Fruit fly (Drosophila melanogaster): ENCODE data around the gene CG11555.

The CG11555 gene

DNA sequence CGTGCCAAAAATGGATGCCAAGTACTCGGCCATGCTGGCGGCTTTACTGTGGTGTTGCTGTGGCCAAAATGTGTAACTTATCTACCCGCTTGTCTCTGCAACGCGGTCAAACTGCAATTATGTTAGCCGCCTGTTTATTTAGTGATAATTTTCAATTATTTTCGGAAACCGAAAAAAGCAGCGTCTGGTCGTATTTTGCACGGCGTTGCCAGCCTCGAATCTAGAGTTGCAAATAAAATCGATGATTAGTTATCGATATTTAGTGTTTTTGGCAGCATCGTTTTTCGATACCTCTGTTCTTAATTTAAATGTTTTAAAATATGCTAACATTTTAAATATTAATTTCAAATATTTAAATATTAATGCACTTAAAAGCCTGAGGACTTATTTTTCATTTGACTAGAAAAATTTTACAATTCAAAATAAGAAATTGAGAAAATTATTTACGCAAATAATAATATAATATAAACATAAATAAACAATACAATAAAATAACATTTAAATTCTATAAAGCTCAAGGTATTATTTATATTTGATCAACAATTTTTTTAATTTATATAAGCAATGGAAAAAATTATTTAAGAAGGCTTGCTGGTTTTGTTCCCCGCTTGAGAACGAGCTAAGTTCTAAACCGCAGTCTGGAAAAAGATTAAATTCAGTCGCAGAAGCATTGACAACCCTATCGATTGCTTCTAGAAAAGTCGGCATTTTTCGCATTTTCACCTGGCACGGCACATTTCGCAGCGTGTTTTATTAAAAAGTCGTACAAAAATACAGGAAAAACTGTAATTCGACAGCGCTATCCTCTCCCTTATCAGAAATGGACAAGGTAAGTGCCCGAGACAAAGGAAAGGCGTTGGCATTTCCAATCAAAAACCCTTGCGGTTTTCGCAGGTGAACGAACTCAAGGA, 21.1 kb downstream of the CG11555 start, which contains the start of the genes U2af38 and Stip1 (continued):
- TF ChIP-seq nerfin-1 (tag; optimal IDR thresholded peaks at IDR 0.05) (peak; percentile 7), sima (GFP tag; optimal IDR thresholded peaks at IDR 0.05) (no peak), Antp (GFP tag; optimal IDR thresholded peaks at IDR 0.05) (peak; percentile 26), nerfin-2 (GFP tag; IDR thresholded peaks at IDR 0.05; ENCODE audit: partially characterized antibody) (peak; percentile 43; the same call in 1 of the 2 replicates), CG31388 (GFP tag; optimal IDR thresholded peaks at IDR 0.05) (no peak), Rx (GFP tag; IDR thresholded peaks at IDR 0.05) (no peak), CG10654 (GFP tag; optimal IDR thresholded peaks at IDR 0.05) (peak; percentile 30), br (optimal IDR thresholded peaks at IDR 0.05) (no peak), sens (GFP tag) (peak; percentile 24), fd3F (GFP tag; optimal IDR thresholded peaks at IDR 0.05) (no peak), Sin3A (optimal IDR thresholded peaks at IDR 0.05) (peak; percentile 38), CG15011 (GFP tag; optimal IDR thresholded peaks at IDR 0.05) (no peak), CG10979 (tag; optimal IDR thresholded peaks at IDR 0.05) (no peak), CG8765 (GFP tag; IDR thresholded peaks at IDR 0.05) (no peak), tll (GFP tag; optimal IDR thresholded peaks at IDR 0.05) (no peak), sna (GFP tag; IDR thresholded peaks at IDR 0.05; ENCODE audit: partially characterized antibody) (peak; percentile 54; the same call in 1 of the 2 replicates), CG13287 (GFP tag; IDR thresholded peaks at IDR 0.05; ENCODE audit: partially characterized antibody) (peak; percentile 80), twi (tag; optimal IDR thresholded peaks at IDR 0.05) (peak; percentile 17), CG10543 (GFP tag; optimal IDR thresholded peaks at IDR 0.05) (peak; percentile 66), toy (GFP tag; IDR thresholded peaks at IDR 0.05) (no peak), HLH3B (GFP tag; IDR thresholded peaks at IDR 0.05) (no peak), Fer3 (tag; optimal IDR thresholded peaks at IDR 0.05) (peak; percentile 10), gce (GFP tag; IDR thresholded peaks at IDR 0.05) (no peak), nau (GFP tag; optimal IDR thresholded peaks at IDR 0.05) (no peak), Dll (GFP tag; IDR thresholded peaks at IDR 0.05; ENCODE audit: partially characterized antibody) (peak; percentile 82), CG12236 (GFP tag; optimal IDR thresholded peaks at IDR 0.05) (no peak), CG18599 (GFP tag; optimal IDR thresholded peaks at IDR 0.05) (peak; percentile 2), zen (tag; optimal IDR thresholded peaks at IDR 0.05) (no peak), CTCF (GFP tag; optimal IDR thresholded peaks at IDR 0.05) (peak; percentile 54), NFAT (GFP tag; IDR thresholded peaks at IDR 0.05) (peak; percentile 62), nom (GFP tag; optimal IDR thresholded peaks at IDR 0.05) (peak; percentile 26), dmrt11E (tag; optimal IDR thresholded peaks at IDR 0.05) (no peak), Oaz (GFP tag; IDR thresholded peaks at IDR 0.05) (no peak), CG10431 (GFP tag; optimal IDR thresholded peaks at IDR 0.05) (no peak), zfh2 (GFP tag; optimal IDR thresholded peaks at IDR 0.05) (peak; percentile 6), CG10267 (tag; optimal IDR thresholded peaks at IDR 0.05) (peak; percentile 85), CG11093 (GFP tag; IDR thresholded peaks at IDR 0.05) (no peak), crc (GFP tag; optimal IDR thresholded peaks at IDR 0.05) (no peak), Hsf (GFP tag; optimal IDR thresholded peaks at IDR 0.05) (peak; percentile 51), CG3847 (GFP tag; IDR thresholded peaks at IDR 0.05) (peak; percentile 55), CG11504 (tag; optimal IDR thresholded peaks at IDR 0.05) (no peak), CG9797 (GFP tag; optimal IDR thresholded peaks at IDR 0.05) (peak; percentile 38), CG42726 (GFP tag; IDR thresholded peaks at IDR 0.05; ENCODE audit: partially characterized antibody) (0 out of 2 replicates have a peak, but pooled peaks have one; percentile 16), Nf-YC (tag; optimal IDR thresholded peaks at IDR 0.05) (peak; percentile 63), CG8944 (GFP tag; optimal IDR thresholded peaks at IDR 0.05) (peak; percentile 2), aop (GFP tag; IDR thresholded peaks at IDR 0.05) (no peak), CG16779 (GFP tag; IDR thresholded peaks at IDR 0.05) (no peak), CG13424 (tag; optimal IDR thresholded peaks at IDR 0.05) (peak; percentile 15), sqz (GFP tag; optimal IDR thresholded peaks at IDR 0.05) (peak; percentile 23)
